Fruit fly (Drosophila melanogaster) whole organism, adult: ENCODE data around the gene Pex14.

Source experiments
- CG11617 ChIP-seq: fragments of 200-800 bp; sonication (Bioruptor generic); optimal IDR thresholded peaks from 2 replicates; lab custom pipeline; 2017; ENCODE audit warnings: mild to moderate bottlenecking, missing biosample characterization, missing genetic modification reagents, missing genetic modification characterization
- CG12768 ChIP-seq: fragments of 200-800 bp; sonication (Bioruptor generic); optimal IDR thresholded peaks from 2 replicates; lab custom pipeline; 2017; ENCODE audit warnings: missing biosample characterization, missing genetic modification characterization, mild to moderate bottlenecking, moderate library complexity, missing genetic modification reagents
- CG14711 ChIP-seq: fragments of 200-800 bp; sonication (Bioruptor generic); optimal IDR thresholded peaks from 2 replicates; lab custom pipeline; 2018; ENCODE audit warnings: missing biosample characterization, mild to moderate bottlenecking, missing genetic modification characterization, moderate library complexity
- CG1620 ChIP-seq: fragments of 200-800 bp; sonication (Bioruptor generic); optimal IDR thresholded peaks from 2 replicates; lab custom pipeline; 2016; ENCODE audit warnings: missing biosample characterization, missing genetic modification characterization
- CG33017 ChIP-seq: fragments of 200-800 bp; sonication (Bioruptor generic); optimal IDR thresholded peaks from 2 replicates; lab custom pipeline; 2018; ENCODE audit warnings: missing biosample characterization, mild to moderate bottlenecking, missing genetic modification characterization, moderate library complexity
- CG5204 ChIP-seq: fragments of 200-800 bp; sonication (Bioruptor generic); optimal IDR thresholded peaks from 2 replicates; lab custom pipeline; 2016; ENCODE audit warnings: missing biosample characterization, missing genetic modification characterization
- CG7045 ChIP-seq: fragments of 200-800 bp; sonication (Bioruptor generic); optimal IDR thresholded peaks from 2 replicates; lab custom pipeline; 2017; ENCODE audit warnings: missing biosample characterization, mild to moderate bottlenecking, missing genetic modification characterization
- CG7101 ChIP-seq: fragments of 200-800 bp; sonication (Bioruptor generic); optimal IDR thresholded peaks from 2 replicates; lab custom pipeline; 2018; ENCODE audit warnings: missing biosample characterization, mild to moderate bottlenecking, missing genetic modification characterization, moderate library complexity
- Clk ChIP-seq: fragments of 200-800 bp; sonication (Bioruptor generic); optimal IDR thresholded peaks from 2 replicates; lab custom pipeline; 2017; ENCODE audit warnings: missing biosample characterization, missing genetic modification characterization
- Crg-1 ChIP-seq: fragments of 200-800 bp; sonication (Bioruptor generic); optimal IDR thresholded peaks from 2 replicates; lab custom pipeline; 2016; ENCODE audit warnings: missing biosample characterization, missing genetic modification characterization
- Hr96 ChIP-seq: fragments of 200-800 bp; sonication (Bioruptor generic); optimal IDR thresholded peaks from 2 replicates; lab custom pipeline; 2016; ENCODE audit warnings: missing biosample characterization, missing genetic modification characterization
- Mnt ChIP-seq: fragments of 200-800 bp; sonication (Bioruptor generic); optimal IDR thresholded peaks from 2 replicates; lab custom pipeline; 2016; ENCODE audit warnings: missing biosample characterization, mild to moderate bottlenecking, missing genetic modification characterization
- bab1 ChIP-seq: fragments of 200-800 bp; sonication (Bioruptor generic); optimal IDR thresholded peaks from 3 replicates; lab custom pipeline; 2019; ENCODE audit warnings: missing biosample characterization, mild to moderate bottlenecking, missing genetic modification characterization, moderate library complexity
- cic ChIP-seq: fragments of 200-800 bp; sonication (Bioruptor generic); optimal IDR thresholded peaks from 2 replicates; lab custom pipeline; 2017; ENCODE audit warnings: missing biosample characterization, mild to moderate bottlenecking, missing genetic modification characterization, moderate library complexity
- cnc ChIP-seq, 2 experiments: fragments of >200 bp; optimal IDR thresholded peaks; 2 replicates each; lab custom pipeline; 2017
- kay ChIP-seq: fragments of 200-800 bp; sonication (Bioruptor generic); peaks from one replicate; lab custom pipeline; 2016; ENCODE audit warnings: missing biosample characterization, missing genetic modification characterization, borderline replicate concordance
- ovo ChIP-seq: fragments of 200-800 bp; sonication (Bioruptor generic); optimal IDR thresholded peaks from 2 replicates; lab custom pipeline; 2016; ENCODE audit warnings: missing biosample characterization, missing genetic modification characterization
- pad ChIP-seq: fragments of 200-800 bp; sonication (Bioruptor generic); optimal IDR thresholded peaks from 3 replicates; lab custom pipeline; 2017; ENCODE audit warnings: missing biosample characterization, missing genetic modification characterization, mild to moderate bottlenecking, moderate library complexity, missing genetic modification reagents
- tj ChIP-seq: fragments of 200-800 bp; sonication (Bioruptor generic); optimal IDR thresholded peaks from 3 replicates; lab custom pipeline; 2017; ENCODE audit warnings: missing biosample characterization, mild to moderate bottlenecking, missing genetic modification characterization, moderate library complexity
- toe ChIP-seq: fragments of 200-800 bp; sonication (Bioruptor generic); optimal IDR thresholded peaks from 2 replicates; lab custom pipeline; 2016; ENCODE audit warnings: missing biosample characterization, missing genetic modification characterization

The Pex14 gene

DNA sequence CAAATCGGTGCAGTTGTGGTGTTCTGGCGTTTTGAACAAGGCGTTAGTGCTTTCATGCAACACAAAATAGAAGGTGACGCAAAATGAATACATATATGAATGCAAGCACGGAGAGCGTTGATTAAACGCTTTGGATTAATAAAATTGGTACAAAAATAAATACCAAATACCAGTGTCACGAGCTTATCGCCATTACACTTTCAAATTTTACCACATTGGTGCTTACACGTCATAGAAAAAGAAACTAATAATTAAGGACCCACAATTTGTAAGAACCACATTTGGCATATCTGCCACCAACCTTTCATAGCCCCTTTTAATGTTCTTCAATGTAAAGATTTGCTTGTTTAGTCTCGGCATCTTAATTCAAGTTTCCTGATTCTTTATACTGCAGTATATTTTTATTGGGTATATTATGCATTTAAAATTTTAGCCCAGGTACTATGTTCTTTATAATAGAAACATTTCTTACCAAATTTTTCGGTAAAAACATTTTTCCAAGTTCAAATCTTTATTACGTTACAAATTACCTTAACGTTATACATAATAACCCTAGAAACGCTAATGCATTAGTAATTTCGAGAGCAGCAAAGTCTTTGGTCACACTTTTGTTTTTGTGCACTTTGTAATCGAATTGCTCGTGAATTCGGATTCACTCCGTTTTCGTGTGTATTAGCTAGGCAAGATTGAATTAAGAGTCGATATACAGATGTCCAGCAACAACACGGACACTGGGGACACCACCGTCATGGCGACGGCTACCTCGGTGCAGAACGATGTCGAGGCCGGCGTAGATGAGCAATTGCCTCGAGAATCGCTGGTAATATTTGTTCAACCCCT is at the start of gene Pex14, which contains the start of gene Pex16:
Gene Pex14, plus strand, starts transcription at position 576 of the 840 bp plus-strand sequence.
Gene Pex16, minus strand, starts transcription at position 41 of the 840 bp plus-strand sequence.
- TF ChIP-seq cnc (optimal IDR thresholded peaks at IDR 0.05; lab: Kevin White, UChicago), result no peak
- TF ChIP-seq bab1, result no peak
- TF ChIP-seq ovo (GFP tag; lab: Kevin White, UChicago), result no peak
- peak; percentile 47 for TF ChIP-seq CG14711 (tag; lab: Kevin White, UChicago)
- TF ChIP-seq Clk, result no peak
- TF ChIP-seq cic (GFP tag; lab: Kevin White, UChicago), result no peak
- TF ChIP-seq CG7101, result peak; percentile 44
- TF ChIP-seq Crg-1 (GFP tag; lab: Kevin White, UChicago), result no peak
- peak; percentile 41 for TF ChIP-seq CG33017 (tag; lab: Kevin White, UChicago)
- TF ChIP-seq CG12768 (GFP tag; lab: Kevin White, UChicago), result no peak
- no peak for TF ChIP-seq tj (GFP tag; lab: Kevin White, UChicago)
- TF ChIP-seq CG7045 (GFP tag; lab: Kevin White, UChicago), result peak; percentile 61
- TF ChIP-seq CG5204 (GFP tag; lab: Kevin White, UChicago), result no peak
- TF ChIP-seq CG11617 (GFP tag; lab: Kevin White, UChicago), result peak; percentile 40
- peak; percentile 40 for TF ChIP-seq pad
- peak; percentile 74 for TF ChIP-seq Hr96 (GFP tag; lab: Kevin White, UChicago)
- TF ChIP-seq Mnt (GFP tag; lab: Kevin White, UChicago), result peak; percentile 39
- TF ChIP-seq toe (GFP tag; lab: Kevin White, UChicago), result peak; percentile 77
- TF ChIP-seq kay (GFP tag; lab: Kevin White, UChicago), result no peak
- TF ChIP-seq CG1620 (GFP tag; lab: Kevin White, UChicago), result peak; percentile 63

DNA sequence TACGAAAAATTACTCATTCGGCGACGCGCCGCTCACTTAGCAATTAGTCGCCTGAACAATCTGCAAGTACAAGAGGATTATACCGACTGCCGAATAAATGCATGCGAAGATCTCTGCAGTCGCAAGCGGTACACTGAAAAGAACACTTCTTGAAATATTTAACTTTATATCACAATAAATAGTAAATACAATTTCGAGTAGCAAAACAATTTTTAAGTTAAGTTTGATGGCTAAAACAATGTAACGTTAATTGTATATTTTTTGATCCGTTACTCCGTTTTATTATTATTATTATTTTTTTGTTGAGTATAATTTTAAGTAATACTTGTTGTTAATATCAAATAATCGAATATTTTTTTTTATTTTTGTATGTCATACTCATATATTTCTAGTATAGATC is 49.2 kb upstream of the Pex14 start:
- TF ChIP-seq CG11617 (GFP tag; lab: Kevin White, UChicago) (no peak), Hr96 (GFP tag; lab: Kevin White, UChicago) (no peak), pad (no peak), CG7101 (no peak), bab1 (no peak), cnc (optimal IDR thresholded peaks at IDR 0.05; lab: Kevin White, UChicago) (no peak), Crg-1 (GFP tag; lab: Kevin White, UChicago) (no peak), cic (GFP tag; lab: Kevin White, UChicago) (no peak), ovo (GFP tag; lab: Kevin White, UChicago) (no peak), CG5204 (GFP tag; lab: Kevin White, UChicago) (no peak), CG14711 (tag; lab: Kevin White, UChicago) (no peak)

DNA sequence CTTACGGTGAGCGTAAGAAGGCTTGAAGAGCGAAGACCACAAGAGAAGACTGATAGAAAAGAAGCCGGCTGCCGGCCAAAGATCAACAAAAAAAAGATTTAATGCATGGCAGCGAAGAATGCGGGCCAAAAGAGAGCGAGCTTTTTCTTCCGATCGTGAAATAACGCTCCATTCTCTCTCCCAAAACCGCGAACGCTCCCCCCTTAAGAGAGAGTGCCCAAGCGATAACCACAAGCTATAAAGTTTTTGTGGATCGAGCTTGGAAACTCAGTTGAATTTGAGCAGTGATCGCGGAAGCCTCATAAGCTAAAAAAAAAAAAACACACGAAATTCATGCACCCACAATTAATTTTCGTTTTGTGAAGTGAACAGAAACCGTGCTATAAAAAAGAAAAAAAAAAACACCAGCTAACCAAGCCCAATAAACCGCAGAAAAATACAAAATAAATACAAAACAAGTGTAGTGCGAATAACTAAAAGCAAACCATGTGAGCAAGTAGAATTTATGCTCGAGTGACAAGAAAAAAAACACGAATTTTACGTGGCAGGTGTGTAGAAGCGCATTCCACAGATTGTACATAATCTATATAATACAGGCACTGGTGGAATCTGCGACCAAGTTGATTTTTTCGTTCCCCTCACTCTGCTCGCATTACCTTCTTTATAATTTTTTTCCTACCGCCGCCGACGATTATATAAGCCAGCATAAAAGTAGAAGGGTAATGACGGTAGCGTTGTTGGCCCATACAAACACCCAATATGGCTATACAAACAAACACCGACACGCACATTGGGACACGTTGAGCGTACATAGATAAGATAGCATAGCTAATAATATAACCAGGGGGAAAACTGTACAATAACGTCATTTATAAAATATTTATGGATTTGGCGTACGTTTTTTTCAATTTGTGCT is 48.0 kb upstream of the Pex14 start, which contains the start of gene CG13252:
Gene CG13252, plus strand, starts transcription at position 269 of the 916 bp plus-strand sequence.
- TF ChIP-seq Crg-1 (GFP tag; lab: Kevin White, UChicago) (no peak), toe (GFP tag; lab: Kevin White, UChicago) (peak; percentile 27), CG12768 (GFP tag; lab: Kevin White, UChicago) (peak; percentile 48), CG14711 (tag; lab: Kevin White, UChicago) (no peak), CG11617 (GFP tag; lab: Kevin White, UChicago) (no peak), cnc (optimal IDR thresholded peaks at IDR 0.05; lab: Kevin White, UChicago) (no peak), cic (GFP tag; lab: Kevin White, UChicago) (no peak), CG1620 (GFP tag; lab: Kevin White, UChicago) (no peak), bab1 (peak; percentile 1), Hr96 (GFP tag; lab: Kevin White, UChicago) (no peak), CG5204 (GFP tag; lab: Kevin White, UChicago) (no peak), CG7045 (GFP tag; lab: Kevin White, UChicago) (no peak), pad (no peak), Clk (no peak), Mnt (GFP tag; lab: Kevin White, UChicago) (peak; percentile 27), CG7101 (no peak), ovo (GFP tag; lab: Kevin White, UChicago) (no peak), kay (GFP tag; lab: Kevin White, UChicago) (peak; percentile 48), CG33017 (tag; lab: Kevin White, UChicago) (peak; percentile 4), tj (GFP tag; lab: Kevin White, UChicago) (peak; percentile 32)

- TF ChIP-seq CG33017 (tag; lab: Kevin White, UChicago) (no peak), tj (GFP tag; lab: Kevin White, UChicago) (peak; percentile 37), CG11617 (GFP tag; lab: Kevin White, UChicago) (no peak), CG7045 (GFP tag; lab: Kevin White, UChicago) (no peak)
These were observed 46.1 kb upstream of the Pex14 start for dm6 chr3L:20732492-20732891.
